Worm (Caenorhabditis elegans): ENCODE results near the gene R13D11.1.

R13D11.1 gene

ce11 chrV:779999-780398 lies 37.3 kb upstream of the R13D11.1 start, which contains the start of gene srbc-60:
srbc-60 (plus strand) TSS chrV:780299.
- TF ChIP-seq che-1 (tag; optimal IDR thresholded peaks at IDR 0.05): no peak
- TF ChIP-seq npax-4 (tag; optimal IDR thresholded peaks at IDR 0.05): no peak
- no peak for TF ChIP-seq nhr-232 (tag; optimal IDR thresholded peaks at IDR 0.05)
- TF ChIP-seq Y22D7AL.16 (tag; optimal IDR thresholded peaks at IDR 0.05): no peak
- no peak for TF ChIP-seq F13H6.1 (tag; optimal IDR thresholded peaks at IDR 0.05)
- TF ChIP-seq unc-42 (tag; optimal IDR thresholded peaks at IDR 0.05): no peak
- no peak for TF ChIP-seq ahr-1 (tag; optimal IDR thresholded peaks at IDR 0.05)
- no peak for TF ChIP-seq unc-55 (GFP tag; optimal IDR thresholded peaks at IDR 0.05)
- TF ChIP-seq hlh-8 (tag; optimal IDR thresholded peaks at IDR 0.05): no peak
- TF ChIP-seq ceh-22 (tag; optimal IDR thresholded peaks at IDR 0.05): no peak
- no peak for TF ChIP-seq odd-2 (tag; optimal IDR thresholded peaks at IDR 0.05)
- no peak for TF ChIP-seq C08G9.2 (tag; optimal IDR thresholded peaks at IDR 0.05)
- no peak for TF ChIP-seq elt-4 (tag; optimal IDR thresholded peaks at IDR 0.05)
- no peak for TF ChIP-seq tbx-2 (tag; optimal IDR thresholded peaks at IDR 0.05)
- no peak for TF ChIP-seq syd-9 (tag; optimal IDR thresholded peaks at IDR 0.05)
- no peak for TF ChIP-seq eyg-1 (tag; optimal IDR thresholded peaks at IDR 0.05)
- no peak for TF ChIP-seq sdc-2 (tag; optimal IDR thresholded peaks at IDR 0.05)
- TF ChIP-seq pax-1 (tag; optimal IDR thresholded peaks at IDR 0.05): no peak

DNA sequence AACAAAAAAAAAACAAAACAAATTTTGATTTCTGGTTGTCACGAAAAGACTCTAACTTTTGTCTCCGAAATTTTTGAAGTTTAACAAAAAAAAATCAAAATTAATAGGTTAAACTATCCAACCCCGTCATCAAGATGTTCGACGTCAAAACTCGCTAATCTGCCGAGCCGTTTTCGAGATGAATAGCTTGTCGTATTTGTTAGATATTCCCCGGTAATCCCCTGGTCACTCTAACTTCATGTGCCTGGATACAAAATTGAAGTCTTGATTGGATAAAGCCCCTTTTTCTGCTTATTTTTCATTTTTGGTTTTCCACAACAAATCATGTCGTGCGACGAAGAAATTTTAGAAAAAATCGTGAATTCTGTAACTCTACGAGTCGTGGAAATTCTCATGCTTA lies 34.9 kb upstream of the R13D11.1 start, which contains the start of gene srab-16:
srab-16 (plus strand) TSS at position 301 of the 400 bp plus-strand sequence.
- no peak for TF ChIP-seq ceh-30 (tag; optimal IDR thresholded peaks at IDR 0.05)
- no peak for TF ChIP-seq ceh-24 (tag; optimal IDR thresholded peaks at IDR 0.05)
- no peak for TF ChIP-seq ceh-2 (tag; optimal IDR thresholded peaks at IDR 0.05)
- TF ChIP-seq elt-2 (tag; optimal IDR thresholded peaks at IDR 0.05): no peak
- no peak for TF ChIP-seq sox-4 (tag; optimal IDR thresholded peaks at IDR 0.05)
- TF ChIP-seq hlh-13 (GFP tag; optimal IDR thresholded peaks at IDR 0.05): no peak
- no peak for TF ChIP-seq ama-1 (optimal IDR thresholded peaks at IDR 0.05)

- TF ChIP-seq pha-4 (tag; optimal IDR thresholded peaks at IDR 0.05): no peak
- no peak for TF ChIP-seq rnt-1 (tag; optimal IDR thresholded peaks at IDR 0.05)
- TF ChIP-seq Y22D7AL.16 (tag; optimal IDR thresholded peaks at IDR 0.05): no peak
- no peak for TF ChIP-seq nhr-232 (tag; optimal IDR thresholded peaks at IDR 0.05)
- no peak for TF ChIP-seq ceh-34 (tag; optimal IDR thresholded peaks at IDR 0.05)
- no peak for TF ChIP-seq ztf-16 (tag; optimal IDR thresholded peaks at IDR 0.05)
- TF ChIP-seq elt-4 (tag; optimal IDR thresholded peaks at IDR 0.05): no peak
- no peak for TF ChIP-seq ahr-1 (tag; optimal IDR thresholded peaks at IDR 0.05)
- TF ChIP-seq pag-3 (tag; optimal IDR thresholded peaks at IDR 0.05; ENCODE audit: borderline replicate concordance): no peak
- TF ChIP-seq elt-2 (tag; optimal IDR thresholded peaks at IDR 0.05): no peak
- no peak for TF ChIP-seq pha-2 (tag; optimal IDR thresholded peaks at IDR 0.05)
- no peak for TF ChIP-seq ceh-24 (tag; optimal IDR thresholded peaks at IDR 0.05)
- TF ChIP-seq K09A11.1 (tag; optimal IDR thresholded peaks at IDR 0.05; ENCODE audit: insufficient read depth): no peak
- TF ChIP-seq unc-55 (GFP tag; optimal IDR thresholded peaks at IDR 0.05): no peak
Measured at ce11 chrV:794092-794491, 23.2 kb upstream of the R13D11.1 start.

ce11 chrV:797241-797640 lies 20.0 kb upstream of the R13D11.1 start:
- TF ChIP-seq ceh-30 (tag; optimal IDR thresholded peaks at IDR 0.05): no peak
- TF ChIP-seq pax-1 (tag; optimal IDR thresholded peaks at IDR 0.05): no peak
- no peak for TF ChIP-seq syd-9 (tag; optimal IDR thresholded peaks at IDR 0.05)
- TF ChIP-seq K02D7.2 (tag; optimal IDR thresholded peaks at IDR 0.05): no peak
- TF ChIP-seq ceh-22 (tag; optimal IDR thresholded peaks at IDR 0.05): no peak
- no peak for TF ChIP-seq hlh-6 (tag; optimal IDR thresholded peaks at IDR 0.05)
- TF ChIP-seq odd-2 (tag; optimal IDR thresholded peaks at IDR 0.05): no peak
- TF ChIP-seq F13H6.1 (tag; optimal IDR thresholded peaks at IDR 0.05): no peak
- no peak for TF ChIP-seq pat-9 (tag; optimal IDR thresholded peaks at IDR 0.05)
- TF ChIP-seq fax-1 (tag; optimal IDR thresholded peaks at IDR 0.05): no peak
- no peak for TF ChIP-seq C08G9.2 (tag; optimal IDR thresholded peaks at IDR 0.05)
- no peak for TF ChIP-seq fkh-6 (tag; optimal IDR thresholded peaks at IDR 0.05)
- no peak for TF ChIP-seq che-1 (tag; optimal IDR thresholded peaks at IDR 0.05)
- TF ChIP-seq dmd-4 (tag; optimal IDR thresholded peaks at IDR 0.05; ENCODE audit: borderline replicate concordance): no peak
- TF ChIP-seq hlh-13 (GFP tag; optimal IDR thresholded peaks at IDR 0.05): no peak
- no peak for TF ChIP-seq ceh-14 (tag; optimal IDR thresholded peaks at IDR 0.05)
- TF ChIP-seq ceh-48 (tag; optimal IDR thresholded peaks at IDR 0.05): no peak
- no peak for TF ChIP-seq hlh-8 (tag; optimal IDR thresholded peaks at IDR 0.05)

All from whole organism, late embryonic.